Fruit fly (Drosophila melanogaster) whole organism, wandering third instar larva: ENCODE data around the gene CG7829.

ENCODE experiments used
- CG32264 ChIP-seq: fragments of 200-800 bp; sonication (Bioruptor generic); optimal IDR thresholded peaks from 2 replicates; lab custom pipeline; 2016; ENCODE audit warnings: missing biosample characterization, missing genetic modification characterization
- Hr78 ChIP-seq: fragments of >200 bp; optimal IDR thresholded peaks from 2 replicates; lab custom pipeline; 2017; ENCODE audit warnings: missing biosample characterization, missing genetic modification characterization
- jim ChIP-seq: fragments of 175-275, 200-325 bp; sonication (Bioruptor generic); optimal IDR thresholded peaks from 2 replicates; lab custom pipeline; 2016; ENCODE audit warnings: missing biosample characterization, mild to moderate bottlenecking, missing genetic modification characterization
- lola ChIP-seq: fragments of >200 bp; optimal IDR thresholded peaks from 2 replicates; lab custom pipeline; 2017; ENCODE audit warnings: missing biosample characterization, missing genetic modification characterization
- pan ChIP-seq: fragments of >200 bp; optimal IDR thresholded peaks from 2 replicates; lab custom pipeline; 2017
- psq ChIP-seq: fragments of 200-800 bp; sonication (Bioruptor generic); optimal IDR thresholded peaks from 3 replicates; lab custom pipeline; 2017; ENCODE audit warnings: missing biosample characterization, mild to moderate bottlenecking, missing genetic modification characterization, moderate library complexity
- usp ChIP-seq: fragments of >200 bp; optimal IDR thresholded peaks from 2 replicates; lab custom pipeline; 2017; ENCODE audit warnings: missing biosample characterization, missing genetic modification characterization

DNA sequence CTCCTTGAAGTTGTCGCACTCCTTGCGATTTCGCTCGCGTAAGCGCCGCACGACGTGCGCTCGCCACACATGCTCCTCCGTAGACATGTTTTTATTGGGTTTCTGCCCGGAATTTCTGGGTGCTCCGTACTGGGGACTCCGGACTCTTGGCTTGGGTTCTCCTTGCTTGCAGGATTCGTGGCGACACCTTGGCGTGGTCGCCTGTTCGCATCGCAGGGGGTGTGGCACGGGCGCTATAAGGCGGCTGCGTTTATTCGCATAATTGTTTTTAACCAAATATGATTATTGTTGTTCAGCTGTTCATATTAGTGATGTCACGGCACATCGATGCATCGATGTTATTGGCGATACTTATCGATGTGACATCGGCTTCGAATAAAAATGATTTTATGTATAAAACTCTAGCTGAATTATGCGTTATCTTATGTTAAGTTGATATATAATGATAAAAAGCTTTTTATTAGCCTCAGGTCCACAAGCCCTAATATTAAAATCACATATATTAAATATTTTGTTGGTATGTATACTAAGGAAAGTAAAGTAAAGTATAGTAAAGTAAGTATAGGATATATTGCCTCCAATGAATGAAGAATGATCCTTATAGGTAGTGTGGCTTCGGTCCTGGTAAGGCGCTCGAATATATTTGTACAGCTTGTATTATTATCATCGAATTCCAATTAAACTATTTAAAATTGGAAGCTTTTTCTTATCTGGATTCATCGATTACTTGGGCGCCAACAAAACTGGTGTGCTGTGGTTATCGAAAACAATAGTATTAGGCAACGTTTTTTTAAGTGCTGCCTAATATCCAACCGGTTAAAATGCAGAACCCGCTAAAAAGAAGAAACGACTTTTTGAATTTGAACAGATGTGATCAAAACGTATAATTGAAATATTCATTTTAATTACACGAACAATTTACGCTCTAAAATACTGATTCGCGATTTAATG lies 17.5 kb upstream of the CG7829 start, which contains the start of gene Atg16:
- TF ChIP-seq psq (GFP tag; lab: Kevin White, UChicago), result peak; percentile 7
- no peak for TF ChIP-seq pan (lab: Kevin White, UChicago)
- TF ChIP-seq lola (GFP tag; lab: Kevin White, UChicago), result no peak
- no peak for TF ChIP-seq Hr78 (GFP tag; lab: Kevin White, UChicago)
- TF ChIP-seq CG32264 (GFP tag; lab: Kevin White, UChicago), result no peak
- no peak for TF ChIP-seq usp (GFP tag; lab: Kevin White, UChicago)
- TF ChIP-seq jim, result no peak
